Worm (Caenorhabditis elegans): Measurements from ENCODE around the gene tat-6.

ce11 chrV:3081471-3081870 lies 47.4 kb upstream of the tat-6 start, which contains the start of gene srt-7:
- TF ChIP-seq ces-1 (GFP tag; optimal IDR thresholded peaks at IDR 0.05) (no peak), bed-3 (GFP tag; optimal IDR thresholded peaks at IDR 0.05) (no peak)
